Fruit fly (Drosophila melanogaster): ENCODE measurements around the gene bves.

DNA sequence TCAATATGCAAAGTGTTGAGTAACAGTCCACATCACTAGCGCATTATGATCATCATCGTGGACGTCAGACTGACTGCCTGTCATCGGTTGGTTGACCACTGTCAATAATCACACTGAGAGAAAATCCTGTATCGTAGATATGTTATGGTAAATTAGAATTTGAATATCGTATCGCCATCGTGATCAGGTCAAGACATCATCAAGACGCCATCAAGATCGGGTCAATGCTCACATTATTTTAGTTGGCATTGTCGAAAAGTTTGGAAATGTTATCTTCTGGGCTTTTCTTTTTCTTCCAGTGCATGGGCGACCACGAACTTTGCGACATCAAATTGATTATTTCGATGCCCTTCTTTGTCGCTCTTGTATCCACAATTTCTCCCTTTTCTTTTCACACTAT is 5.2 kb downstream of the bves start:
- no peak for TF ChIP-seq ovo (GFP tag; optimal IDR thresholded peaks at IDR 0.05)
- TF ChIP-seq CG7045 (GFP tag; optimal IDR thresholded peaks at IDR 0.05): no peak
- TF ChIP-seq bab1 (GFP tag; optimal IDR thresholded peaks at IDR 0.05): peak; percentile 3
- no peak for TF ChIP-seq Crg-1 (GFP tag; optimal IDR thresholded peaks at IDR 0.05)
- TF ChIP-seq pad (GFP tag; optimal IDR thresholded peaks at IDR 0.05): no peak
- TF ChIP-seq kay (GFP tag; ENCODE audit: borderline replicate concordance): no peak
- TF ChIP-seq CG11617 (GFP tag; optimal IDR thresholded peaks at IDR 0.05): peak; percentile 1
- TF ChIP-seq tj (GFP tag; optimal IDR thresholded peaks at IDR 0.05): peak; percentile 15
- TF ChIP-seq CG14711 (tag; optimal IDR thresholded peaks at IDR 0.05): peak; percentile 7
- no peak for TF ChIP-seq Mnt (GFP tag; optimal IDR thresholded peaks at IDR 0.05)
- TF ChIP-seq CG7101 (tag; optimal IDR thresholded peaks at IDR 0.05): peak; percentile 32
- no peak for TF ChIP-seq CG12768 (GFP tag; optimal IDR thresholded peaks at IDR 0.05)

Data from whole organism, adult.